Worm (Caenorhabditis elegans) whole organism, young adult: ENCODE measurements around the gene nth-1.
A peak's percentile ranks its signal among the peaks of the same experiment; 100 is the strongest.

ENCODE experiments used
- B0019.2 ChIP-seq: fragments of 200-800 bp; sonication (Bioruptor generic); conservative IDR thresholded peaks from 2 replicates; pipeline ENCODE4 v1.3.6; 2022; ENCODE audit warnings: missing genetic modification reagents, missing genetic modification characterization, missing compliant biosample characterization
- D2030.7 ChIP-seq: fragments of 200-800 bp; sonication (Bioruptor generic); IDR thresholded peaks from 2 replicates; pipeline ENCODE4 v1.3.6; 2022; ENCODE audit warnings: missing genetic modification reagents, missing genetic modification characterization, missing compliant biosample characterization
- F23B12.7 ChIP-seq: sonication (generic microtip); optimal IDR thresholded peaks from 2 replicates; lab custom pipeline; 2017; ENCODE audit warnings: missing genetic modification characterization, mild to moderate bottlenecking, missing compliant biosample characterization, antibody characterized with exemption, moderate library complexity; ENCODE audit not compliant: insufficient read depth
- F37B4.10 ChIP-seq: fragments of 200-800 bp; sonication (Bioruptor generic); IDR thresholded peaks from 2 replicates; pipeline ENCODE4 v1.3.6; 2022; ENCODE audit warnings: missing genetic modification characterization, missing compliant biosample characterization
- F52B5.7 ChIP-seq: sonication (generic microtip); optimal IDR thresholded peaks from 2 replicates; lab custom pipeline; 2016; ENCODE audit warnings: mild to moderate bottlenecking, missing genetic modification characterization, missing compliant biosample characterization
- Y53F4B.3 ChIP-seq: fragments of 200-800 bp; sonication (Bioruptor generic); IDR thresholded peaks from 2 replicates; pipeline ENCODE4 v1.3.6; 2022; ENCODE audit warnings: missing genetic modification reagents, missing genetic modification characterization, missing compliant biosample characterization
- Y95B8A.8 ChIP-seq: fragments of 200-800 bp; sonication (Bioruptor generic); IDR thresholded peaks from 2 replicates; pipeline ENCODE4 v1.3.6; 2022; ENCODE audit warnings: missing genetic modification reagents, missing genetic modification characterization, missing compliant biosample characterization
- ama-1 ChIP-seq, 3 experiments: fragments of 150-350 bp in 1 of 3; sonication (generic microtip) in 2 of 3; optimal IDR thresholded peaks; 2 replicates each; lab custom pipeline; 2014 to 2018; ENCODE audit warnings: missing biosample characterization in 2 of 3, missing genetic modification characterization in 2 of 3, missing genetic modification reagents in 2 of 3
- aptf-2 ChIP-seq: fragments of 200-800 bp; sonication (Bioruptor generic); conservative IDR thresholded peaks from 2 replicates; pipeline ENCODE4 v1.3.6; 2022; ENCODE audit warnings: missing genetic modification reagents, missing genetic modification characterization, missing compliant biosample characterization
- attf-3 ChIP-seq: fragments of 200-800 bp; sonication (Bioruptor generic); conservative IDR thresholded peaks from 2 replicates; pipeline ENCODE4 v1.3.6; 2022; ENCODE audit warnings: missing genetic modification reagents, missing genetic modification characterization, missing compliant biosample characterization
- attf-6 ChIP-seq: fragments of 200-800 bp; sonication (Bioruptor generic); IDR thresholded peaks from 2 replicates; pipeline ENCODE4 v1.3.6; 2022; ENCODE audit warnings: missing genetic modification reagents, missing genetic modification characterization, missing compliant biosample characterization
- cebp-2 ChIP-seq: fragments of 200-800 bp; sonication (Bioruptor generic); IDR thresholded peaks from 2 replicates; pipeline ENCODE4 v1.3.6; 2022; ENCODE audit warnings: missing genetic modification characterization, missing compliant biosample characterization
- chd-7 ChIP-seq: sonication (generic microtip); optimal IDR thresholded peaks from 2 replicates; lab custom pipeline; 2016; ENCODE audit warnings: mild to moderate bottlenecking, missing genetic modification characterization, moderate library complexity, missing compliant biosample characterization
- die-1 ChIP-seq: sonication (generic microtip); optimal IDR thresholded peaks from 2 replicates; lab custom pipeline; 2016; ENCODE audit warnings: missing genotype, mild to moderate bottlenecking, missing genetic modification characterization, missing compliant biosample characterization
- dox-1 ChIP-seq: fragments of 200-800 bp; sonication (Bioruptor generic); IDR thresholded peaks from 2 replicates; pipeline ENCODE4 v1.3.6; 2022; ENCODE audit warnings: missing genetic modification reagents, missing genetic modification characterization, missing compliant biosample characterization
- efl-1 ChIP-seq: fragments of 150-350 bp; optimal IDR thresholded peaks from 2 replicates; lab custom pipeline; 2014; ENCODE audit warnings: missing biosample characterization, missing genetic modification reagents, missing genetic modification characterization
- egl-18 ChIP-seq: fragments of 200-800 bp; sonication (Bioruptor generic); IDR thresholded peaks from 2 replicates; pipeline ENCODE4 v1.3.6; 2022; ENCODE audit warnings: missing genetic modification reagents, missing genetic modification characterization, missing compliant biosample characterization
- fkh-3 ChIP-seq: sonication (generic microtip); optimal IDR thresholded peaks from 2 replicates; lab custom pipeline; 2016; ENCODE audit warnings: mild to moderate bottlenecking, missing genetic modification characterization, missing compliant biosample characterization
- gei-17 ChIP-seq: fragments of 200-800 bp; sonication (Bioruptor generic); optimal IDR thresholded peaks from 2 replicates; lab custom pipeline; 2018; ENCODE audit warnings: mild to moderate bottlenecking, missing genetic modification characterization, missing compliant biosample characterization
- hlh-26 ChIP-seq: fragments of 200-800 bp; sonication (Bioruptor generic); conservative IDR thresholded peaks from 2 replicates; pipeline ENCODE4 v1.3.6; 2022; ENCODE audit warnings: missing genetic modification reagents, missing genetic modification characterization, missing compliant biosample characterization
- hsf-1 ChIP-seq: fragments of 200-800 bp; sonication (Bioruptor generic); IDR thresholded peaks from 2 replicates; pipeline ENCODE4 v1.3.6; 2022; ENCODE audit warnings: missing genetic modification reagents, missing genetic modification characterization, missing compliant biosample characterization
- lag-1 ChIP-seq: fragments of 200-800 bp; sonication (Bioruptor generic); IDR thresholded peaks from 2 replicates; pipeline ENCODE4 v1.3.6; 2022; ENCODE audit warnings: missing genetic modification reagents, missing genetic modification characterization, missing compliant biosample characterization
- let-607 ChIP-seq, 2 experiments: fragments of 200-800 bp in 1 of 2; sonication (Bioruptor generic) in 1 of 2; sonication (generic microtip) in 1 of 2; optimal IDR thresholded peaks; 2 replicates each; lab custom pipeline; 2016 to 2018; ENCODE audit warnings: mild to moderate bottlenecking in 2 of 2, missing compliant biosample characterization in 2 of 2, missing genetic modification characterization in 2 of 2, moderate library complexity in 2 of 2, missing genotype in 1 of 2
- lin-54 ChIP-seq: fragments of 200-800 bp; sonication (Bioruptor generic); optimal IDR thresholded peaks from 2 replicates; lab custom pipeline; 2018; ENCODE audit warnings: mild to moderate bottlenecking, missing genetic modification characterization, missing compliant biosample characterization
- madf-3 ChIP-seq: fragments of 200-800 bp; sonication (Bioruptor generic); IDR thresholded peaks from 2 replicates; pipeline ENCODE4 v1.3.6; 2022; ENCODE audit warnings: missing genetic modification reagents, missing genetic modification characterization, missing compliant biosample characterization
- madf-8 ChIP-seq: fragments of 200-800 bp; sonication (Bioruptor generic); conservative IDR thresholded peaks from 2 replicates; pipeline ENCODE4 v1.3.6; 2022; ENCODE audit warnings: missing genetic modification reagents, missing genetic modification characterization, missing compliant biosample characterization
- mcd-1 ChIP-seq: fragments of 200-800 bp; sonication (Bioruptor generic); IDR thresholded peaks from 2 replicates; pipeline ENCODE4 v1.3.6; 2022; ENCODE audit warnings: missing genetic modification reagents, missing genetic modification characterization, missing compliant biosample characterization
- mel-28 ChIP-seq: sonication (generic microtip); optimal IDR thresholded peaks from 2 replicates; lab custom pipeline; 2016; ENCODE audit warnings: borderline replicate concordance, mild to moderate bottlenecking, missing genetic modification characterization, missing compliant biosample characterization
- mxl-1 ChIP-seq: sonication (generic microtip); optimal IDR thresholded peaks from 2 replicates; lab custom pipeline; 2016; ENCODE audit warnings: missing genetic modification characterization, missing compliant biosample characterization
- nfya-2 ChIP-seq: fragments of 200-800 bp; sonication (Bioruptor generic); IDR thresholded peaks from 2 replicates; pipeline ENCODE4 v1.3.6; 2022; ENCODE audit warnings: missing genetic modification reagents, missing genetic modification characterization, missing compliant biosample characterization
- nhr-179 ChIP-seq: sonication (generic microtip); optimal IDR thresholded peaks from 2 replicates; lab custom pipeline; 2016; ENCODE audit warnings: mild to moderate bottlenecking, missing genetic modification characterization, missing compliant biosample characterization
- nhr-80 ChIP-seq: sonication (generic microtip); optimal IDR thresholded peaks from 2 replicates; lab custom pipeline; 2016; ENCODE audit warnings: missing genetic modification characterization, missing compliant biosample characterization
- pha-4 ChIP-seq: fragments of 150-350 bp; sonication (generic microtip); optimal IDR thresholded peaks from 2 replicates; lab custom pipeline; 2014; ENCODE audit warnings: missing biosample characterization, missing genetic modification reagents, missing genetic modification characterization
- rcor-1 ChIP-seq: fragments of 200-800 bp; sonication (Bioruptor generic); IDR thresholded peaks from 2 replicates; pipeline ENCODE4 v1.3.6; 2022; ENCODE audit warnings: missing genetic modification reagents, missing genetic modification characterization, missing compliant biosample characterization
- repo-1 ChIP-seq: sonication (generic microtip); optimal IDR thresholded peaks from 2 replicates; lab custom pipeline; 2017; ENCODE audit warnings: mild to moderate bottlenecking, missing genetic modification characterization, missing compliant biosample characterization
- sdz-38 ChIP-seq: sonication (generic microtip); optimal IDR thresholded peaks from 2 replicates; lab custom pipeline; 2016; ENCODE audit warnings: missing genotype, missing genetic modification characterization, missing compliant biosample characterization
- snpc-1.3 ChIP-seq: sonication (generic microtip); optimal IDR thresholded peaks from 2 replicates; lab custom pipeline; 2017; ENCODE audit warnings: missing genetic modification characterization, mild to moderate bottlenecking, missing compliant biosample characterization, antibody characterized with exemption, moderate library complexity, missing genotype, missing genetic modification reagents; ENCODE audit not compliant: insufficient read depth
- tbp1 ChIP-seq: fragments of 200-800 bp; sonication (Bioruptor generic); optimal IDR thresholded peaks from 2 replicates; lab custom pipeline; 2018; ENCODE audit warnings: mild to moderate bottlenecking, missing genetic modification characterization, missing compliant biosample characterization
- tlf-1 ChIP-seq: fragments of 200-800 bp; sonication (Bioruptor generic); optimal IDR thresholded peaks from 2 replicates; lab custom pipeline; 2018; ENCODE audit warnings: mild to moderate bottlenecking, missing genetic modification characterization, missing compliant biosample characterization
- unc-130 ChIP-seq: sonication (generic microtip); optimal IDR thresholded peaks from 2 replicates; lab custom pipeline; 2016; ENCODE audit warnings: missing genetic modification reagents, missing genetic modification characterization, missing compliant biosample characterization
- zim-3 ChIP-seq: sonication (generic microtip); optimal IDR thresholded peaks from 2 replicates; lab custom pipeline; 2017; ENCODE audit warnings: mild to moderate bottlenecking, missing genetic modification characterization, moderate library complexity, missing compliant biosample characterization
- ztf-25 ChIP-seq: fragments of 200-800 bp; sonication (Bioruptor generic); IDR thresholded peaks from 2 replicates; pipeline ENCODE4 v1.3.6; 2022; ENCODE audit warnings: missing genetic modification reagents, missing genetic modification characterization, missing compliant biosample characterization
- ztf-3 ChIP-seq: fragments of 200-800 bp; sonication (Bioruptor generic); optimal IDR thresholded peaks from 2 replicates; lab custom pipeline; 2018; ENCODE audit warnings: mild to moderate bottlenecking, missing genetic modification characterization, missing compliant biosample characterization

The nth-1 gene

ce11 chrIII:4291216-4291691 lies 2.8 kb downstream of the nth-1 start, which contains the start of gene mcm-5 (continued):
- peak; percentile 85 for TF ChIP-seq madf-3
- TF ChIP-seq egl-18, result no peak
- TF ChIP-seq hlh-26 (GFP tag; lab: Robert Waterston, UW), result no peak

- TF ChIP-seq F37B4.10 (GFP tag; lab: Robert Waterston, UW), result no peak
These were observed 4.1 kb downstream of the nth-1 start for ce11 chrIII:4289952-4290351.

DNA sequence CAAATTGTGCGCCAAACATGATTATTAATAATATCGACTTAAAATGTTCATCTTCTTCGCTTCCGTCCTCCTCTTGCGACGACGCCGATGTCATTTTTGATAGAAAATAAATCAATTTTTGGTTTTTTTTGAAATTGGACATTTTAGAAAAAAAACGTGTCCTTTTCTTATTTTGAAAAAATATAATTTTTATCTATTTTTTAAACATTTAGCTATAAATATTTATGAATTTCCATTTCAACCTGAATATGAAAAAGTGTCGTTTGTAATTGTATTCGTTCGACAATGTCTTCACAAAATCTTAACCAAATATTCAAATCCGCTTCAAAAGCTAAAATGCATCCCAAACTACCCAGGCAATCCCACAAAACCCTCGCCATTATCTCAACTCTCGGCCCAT lies 6.7 kb downstream of the nth-1 start, which contains the start of gene R10E4.3:
R10E4.3 (minus strand) TSS at position 101 of the 400 bp plus-strand sequence.
- TF ChIP-seq mcd-1 (GFP tag; lab: Robert Waterston, UW), result no peak
- TF ChIP-seq gei-17, result no peak
- TF ChIP-seq ama-1 (optimal IDR thresholded peaks at IDR 0.05; lab: Kevin White, UChicago), result no peak
- TF ChIP-seq ama-1 (GFP tag; optimal IDR thresholded peaks at IDR 0.05; lab: Kevin White, UChicago), result no peak
- no peak for TF ChIP-seq let-607 (tag; optimal IDR thresholded peaks at IDR 0.05; lab: Kevin White, UChicago)
- no peak for TF ChIP-seq pha-4 (tag; lab: Kevin White, UChicago)
- no peak for TF ChIP-seq mel-28 (tag; lab: Kevin White, UChicago)
- TF ChIP-seq repo-1 (tag; lab: Kevin White, UChicago), result no peak
- no peak for TF ChIP-seq die-1 (tag; lab: Kevin White, UChicago)
- no peak for TF ChIP-seq madf-8 (GFP tag; lab: Robert Waterston, UW)
- TF ChIP-seq snpc-1.3 (tag; lab: Kevin White, UChicago), result no peak
- TF ChIP-seq chd-7 (tag; lab: Kevin White, UChicago), result no peak
- TF ChIP-seq lag-1 (GFP tag; lab: Robert Waterston, UW), result no peak
- TF ChIP-seq attf-3, result no peak
- TF ChIP-seq egl-18, result no peak
- TF ChIP-seq sdz-38 (tag; lab: Kevin White, UChicago), result no peak
- TF ChIP-seq efl-1 (GFP tag; lab: Kevin White, UChicago), result no peak
- no peak for TF ChIP-seq F23B12.7 (tag; lab: Kevin White, UChicago)
- TF ChIP-seq ztf-3 (GFP tag; lab: Kevin White, UChicago), result no peak

ce11 chrIII:4284732-4285165 lies 9.3 kb downstream of the nth-1 start:
- TF ChIP-seq attf-6 (GFP tag; lab: Robert Waterston, UW), result no peak
- peak; percentile 78 for TF ChIP-seq dox-1 (GFP tag; lab: Robert Waterston, UW)
- TF ChIP-seq hsf-1 (GFP tag; lab: Robert Waterston, UW), result no peak
- TF ChIP-seq cebp-2 (GFP tag; lab: Robert Waterston, UW), result no peak
- peak; percentile 43 for TF ChIP-seq tbp1
- TF ChIP-seq lin-54 (GFP tag; lab: Kevin White, UChicago), result peak; percentile 32
- TF ChIP-seq mcd-1 (GFP tag; lab: Robert Waterston, UW), result peak; percentile 61
- no peak for TF ChIP-seq nfya-2 (GFP tag; lab: Robert Waterston, UW)
- no peak for TF ChIP-seq ama-1 (optimal IDR thresholded peaks at IDR 0.05; lab: Kevin White, UChicago)
- TF ChIP-seq ama-1 (GFP tag; optimal IDR thresholded peaks at IDR 0.05; lab: Kevin White, UChicago), result no peak
- peak; percentile 25 for TF ChIP-seq die-1 (tag; lab: Kevin White, UChicago)
- TF ChIP-seq Y53F4B.3, result no peak
- no peak for TF ChIP-seq D2030.7 (GFP tag; lab: Robert Waterston, UW)
- peak; percentile 36 for TF ChIP-seq gei-17
- no peak for TF ChIP-seq Y95B8A.8
- no peak for TF ChIP-seq ztf-25
- no peak for TF ChIP-seq unc-130 (GFP tag; lab: Kevin White, UChicago)
- no peak for TF ChIP-seq aptf-2 (GFP tag; lab: Robert Waterston, UW)
- TF ChIP-seq attf-3, result no peak
- TF ChIP-seq nhr-179, result no peak
- TF ChIP-seq fkh-3 (tag; lab: Kevin White, UChicago), result no peak
- no peak for TF ChIP-seq F52B5.7 (tag; lab: Kevin White, UChicago)
- 0 out of 2 replicates have a peak, but pooled peaks have one; percentile 10 for TF ChIP-seq rcor-1 (GFP tag; lab: Robert Waterston, UW)
- TF ChIP-seq mxl-1 (tag; lab: Kevin White, UChicago), result no peak
- TF ChIP-seq B0019.2 (GFP tag; lab: Robert Waterston, UW), result no peak
- TF ChIP-seq tlf-1 (GFP tag; lab: Kevin White, UChicago), result no peak
- TF ChIP-seq nhr-80 (tag; lab: Kevin White, UChicago), result peak; percentile 88
- TF ChIP-seq zim-3 (tag; lab: Kevin White, UChicago), result no peak
- TF ChIP-seq pha-4 (tag; lab: Kevin White, UChicago), result peak; percentile 57
